Worm (Caenorhabditis elegans): ENCODE data around the gene dsl-2.
A peak's percentile ranks its signal among the peaks of the same experiment; 100 is the strongest.

DNA sequence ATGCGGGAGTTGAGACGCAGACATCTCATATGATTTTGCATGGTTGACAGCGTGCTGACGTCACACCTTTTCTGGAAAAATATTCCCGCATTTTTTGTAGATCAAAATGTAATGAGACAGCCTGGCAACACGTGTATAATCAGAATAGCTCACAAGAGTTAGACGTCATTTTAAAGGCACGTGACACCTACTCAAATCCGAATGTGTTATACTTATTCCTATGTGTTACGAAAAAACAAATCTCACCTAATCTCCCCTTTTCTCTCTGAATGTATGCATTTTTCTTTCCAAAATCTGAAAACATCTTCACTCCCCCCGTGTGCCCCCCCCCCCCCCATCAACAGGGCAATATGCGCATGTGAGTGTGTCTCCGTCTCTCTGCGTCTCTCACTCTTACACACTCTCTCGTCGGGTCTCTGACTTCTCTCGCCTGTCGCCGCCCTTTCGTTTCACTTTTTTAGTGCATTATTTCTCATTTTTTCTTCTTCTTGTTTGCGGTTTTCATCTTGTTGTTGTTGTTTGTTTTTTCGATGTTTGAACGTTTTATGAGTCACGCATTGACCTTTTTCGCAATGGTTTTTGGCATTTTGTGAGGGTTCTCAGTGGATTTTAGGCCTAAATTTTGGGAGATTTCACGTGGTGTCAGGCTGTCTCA, 36.3 kb downstream of the dsl-2 start:
- TF ChIP-seq nfya-1 (tag; optimal IDR thresholded peaks at IDR 0.05) (peak; percentile 20), madf-2 (tag; optimal IDR thresholded peaks at IDR 0.05) (no peak), nhr-11 (tag; optimal IDR thresholded peaks at IDR 0.05) (no peak), rnt-1 (tag; optimal IDR thresholded peaks at IDR 0.05) (peak; percentile 1), fkh-10 (GFP tag; optimal IDR thresholded peaks at IDR 0.05) (no peak), ceh-31 (tag; optimal IDR thresholded peaks at IDR 0.05) (no peak)
